Worm (Caenorhabditis elegans) whole organism, young adult: ENCODE results near the gene D1005.2.

ENCODE experiments used
- B0019.2 ChIP-seq: fragments of 200-800 bp; sonication (Bioruptor generic); conservative IDR thresholded peaks from 2 replicates; pipeline ENCODE4 v1.3.6; 2022; ENCODE audit warnings: missing genetic modification reagents, missing genetic modification characterization, missing compliant biosample characterization
- B0035.1 ChIP-seq: sonication (generic microtip); optimal IDR thresholded peaks from 2 replicates; lab custom pipeline; 2016; ENCODE audit warnings: missing genetic modification characterization, mild to moderate bottlenecking, missing compliant biosample characterization, missing genotype, missing genetic modification reagents
- C06A6.2 ChIP-seq: fragments of 200-800 bp; sonication (Bioruptor generic); conservative IDR thresholded peaks from 2 replicates; pipeline ENCODE4 v1.3.6; 2022; ENCODE audit warnings: missing genetic modification characterization, missing compliant biosample characterization
- F33H1.4 ChIP-seq: fragments of 200-800 bp; sonication (Bioruptor generic); IDR thresholded peaks from 2 replicates; pipeline ENCODE4 v1.3.6; 2022; ENCODE audit warnings: missing genetic modification reagents, missing genetic modification characterization, missing compliant biosample characterization
- F55B11.4 ChIP-seq: sonication (generic microtip); optimal IDR thresholded peaks from 2 replicates; lab custom pipeline; 2016; ENCODE audit warnings: missing compliant biosample characterization, missing genetic modification characterization, borderline replicate concordance; ENCODE audit not compliant: insufficient read depth
- K11D2.4 ChIP-seq: fragments of 200-800 bp; sonication (Bioruptor generic); IDR thresholded peaks from 2 replicates; pipeline ENCODE4 v1.3.6; 2022; ENCODE audit warnings: missing genetic modification reagents, missing genetic modification characterization, missing compliant biosample characterization
- K12H6.12 ChIP-seq: fragments of 200-800 bp; sonication (Bioruptor generic); optimal IDR thresholded peaks from 2 replicates; lab custom pipeline; 2018; ENCODE audit warnings: mild to moderate bottlenecking, missing genetic modification characterization, missing compliant biosample characterization
- T26A5.8 ChIP-seq: sonication (generic microtip); optimal IDR thresholded peaks from 2 replicates; lab custom pipeline; 2016; ENCODE audit warnings: missing genetic modification characterization, missing compliant biosample characterization
- ZK185.1 ChIP-seq: sonication (generic microtip); optimal IDR thresholded peaks from 2 replicates; lab custom pipeline; 2016; ENCODE audit warnings: mild to moderate bottlenecking, missing genetic modification characterization, missing compliant biosample characterization; ENCODE audit not compliant: poor library complexity, severe bottlenecking
- ama-1 ChIP-seq, 3 experiments: fragments of 150-350 bp in 1 of 3; sonication (generic microtip) in 2 of 3; optimal IDR thresholded peaks; 2 replicates each; lab custom pipeline; 2014 to 2018; ENCODE audit warnings: missing biosample characterization in 2 of 3, missing genetic modification characterization in 2 of 3, missing genetic modification reagents in 2 of 3
- aptf-3 ChIP-seq: fragments of 200-800 bp; sonication (Bioruptor generic); IDR thresholded peaks from 2 replicates; pipeline ENCODE4 v1.3.6; 2022; ENCODE audit warnings: missing genetic modification characterization, missing compliant biosample characterization
- atf-7 ChIP-seq: sonication (generic microtip); optimal IDR thresholded peaks from 2 replicates; lab custom pipeline; 2017; ENCODE audit warnings: mild to moderate bottlenecking, missing genetic modification characterization, missing compliant biosample characterization
- attf-3 ChIP-seq: fragments of 200-800 bp; sonication (Bioruptor generic); conservative IDR thresholded peaks from 2 replicates; pipeline ENCODE4 v1.3.6; 2022; ENCODE audit warnings: missing genetic modification reagents, missing genetic modification characterization, missing compliant biosample characterization
- attf-5 ChIP-seq: fragments of 200-800 bp; sonication (Bioruptor generic); optimal IDR thresholded peaks from 2 replicates; lab custom pipeline; 2018; ENCODE audit warnings: mild to moderate bottlenecking, missing genetic modification characterization, missing compliant biosample characterization
- attf-6 ChIP-seq: fragments of 200-800 bp; sonication (Bioruptor generic); IDR thresholded peaks from 2 replicates; pipeline ENCODE4 v1.3.6; 2022; ENCODE audit warnings: missing genetic modification reagents, missing genetic modification characterization, missing compliant biosample characterization
- bed-1 ChIP-seq: fragments of 200-800 bp; sonication (Bioruptor generic); IDR thresholded peaks from 2 replicates; pipeline ENCODE4 v1.3.6; 2022; ENCODE audit warnings: missing genetic modification reagents, missing genetic modification characterization, missing compliant biosample characterization
- ceh-40 ChIP-seq: fragments of 200-800 bp; sonication (Bioruptor generic); IDR thresholded peaks from 2 replicates; pipeline ENCODE4 v1.3.6; 2022; ENCODE audit warnings: missing genetic modification characterization, missing compliant biosample characterization
- ceh-58 ChIP-seq: fragments of 200-800 bp; sonication (Bioruptor generic); IDR thresholded peaks from 2 replicates; pipeline ENCODE4 v1.3.6; 2022; ENCODE audit warnings: missing genetic modification characterization, missing compliant biosample characterization
- ceh-79 ChIP-seq: sonication (generic microtip); optimal IDR thresholded peaks from 2 replicates; lab custom pipeline; 2017; ENCODE audit warnings: mild to moderate bottlenecking, missing genetic modification characterization, missing compliant biosample characterization
- ceh-91 ChIP-seq: fragments of 200-800 bp; sonication (Bioruptor generic); IDR thresholded peaks from 2 replicates; pipeline ENCODE4 v1.3.6; 2022; ENCODE audit warnings: missing genetic modification reagents, missing genetic modification characterization, missing compliant biosample characterization
- dox-1 ChIP-seq: fragments of 200-800 bp; sonication (Bioruptor generic); IDR thresholded peaks from 2 replicates; pipeline ENCODE4 v1.3.6; 2022; ENCODE audit warnings: missing genetic modification reagents, missing genetic modification characterization, missing compliant biosample characterization
- egl-18 ChIP-seq: fragments of 200-800 bp; sonication (Bioruptor generic); IDR thresholded peaks from 2 replicates; pipeline ENCODE4 v1.3.6; 2022; ENCODE audit warnings: missing genetic modification reagents, missing genetic modification characterization, missing compliant biosample characterization
- hlh-12 ChIP-seq: sonication (generic microtip); optimal IDR thresholded peaks from 2 replicates; lab custom pipeline; 2016; ENCODE audit warnings: missing genetic modification characterization, missing compliant biosample characterization
- hlh-26 ChIP-seq: fragments of 200-800 bp; sonication (Bioruptor generic); conservative IDR thresholded peaks from 2 replicates; pipeline ENCODE4 v1.3.6; 2022; ENCODE audit warnings: missing genetic modification reagents, missing genetic modification characterization, missing compliant biosample characterization
- let-526 ChIP-seq: fragments of 200-800 bp; sonication (Bioruptor generic); IDR thresholded peaks from 2 replicates; pipeline ENCODE4 v1.3.6; 2022; ENCODE audit warnings: missing genetic modification reagents, missing genetic modification characterization, missing compliant biosample characterization
- let-607 ChIP-seq, 2 experiments: fragments of 200-800 bp in 1 of 2; sonication (Bioruptor generic) in 1 of 2; sonication (generic microtip) in 1 of 2; optimal IDR thresholded peaks; 2 replicates each; lab custom pipeline; 2016 to 2018; ENCODE audit warnings: mild to moderate bottlenecking in 2 of 2, missing compliant biosample characterization in 2 of 2, missing genetic modification characterization in 2 of 2, moderate library complexity in 2 of 2, missing genotype in 1 of 2
- lin-26 ChIP-seq: fragments of 200-800 bp; sonication (Bioruptor generic); IDR thresholded peaks from 2 replicates; pipeline ENCODE4 v1.3.6; 2022; ENCODE audit warnings: missing genetic modification reagents, missing genetic modification characterization, missing compliant biosample characterization
- lin-40 ChIP-seq: sonication (generic microtip); optimal IDR thresholded peaks from 2 replicates; lab custom pipeline; 2016; ENCODE audit warnings: missing genetic modification characterization, mild to moderate bottlenecking, missing compliant biosample characterization, missing genotype, missing genetic modification reagents
- mcd-1 ChIP-seq: fragments of 200-800 bp; sonication (Bioruptor generic); IDR thresholded peaks from 2 replicates; pipeline ENCODE4 v1.3.6; 2022; ENCODE audit warnings: missing genetic modification reagents, missing genetic modification characterization, missing compliant biosample characterization
- mes-4 ChIP-seq: sonication (generic microtip); optimal IDR thresholded peaks from 2 replicates; lab custom pipeline; 2016; ENCODE audit warnings: missing genotype, missing genetic modification characterization, missing compliant biosample characterization
- nfya-1 ChIP-seq: sonication (generic microtip); optimal IDR thresholded peaks from 2 replicates; lab custom pipeline; 2017; ENCODE audit warnings: antibody characterized with exemption, missing compliant biosample characterization, missing genetic modification characterization, borderline replicate concordance; ENCODE audit not compliant: insufficient read depth
- nfya-2 ChIP-seq: fragments of 200-800 bp; sonication (Bioruptor generic); IDR thresholded peaks from 2 replicates; pipeline ENCODE4 v1.3.6; 2022; ENCODE audit warnings: missing genetic modification reagents, missing genetic modification characterization, missing compliant biosample characterization
- nhr-120 ChIP-seq: fragments of 200-800 bp; sonication (Bioruptor generic); IDR thresholded peaks from 2 replicates; pipeline ENCODE4 v1.3.6; 2022; ENCODE audit warnings: missing genetic modification characterization, missing compliant biosample characterization
- nhr-179 ChIP-seq: sonication (generic microtip); optimal IDR thresholded peaks from 2 replicates; lab custom pipeline; 2016; ENCODE audit warnings: mild to moderate bottlenecking, missing genetic modification characterization, missing compliant biosample characterization
- nhr-80 ChIP-seq: sonication (generic microtip); optimal IDR thresholded peaks from 2 replicates; lab custom pipeline; 2016; ENCODE audit warnings: missing genetic modification characterization, missing compliant biosample characterization
- nhr-90 ChIP-seq: sonication (generic microtip); optimal IDR thresholded peaks from 2 replicates; lab custom pipeline; 2016; ENCODE audit warnings: missing genotype, mild to moderate bottlenecking, missing genetic modification characterization, missing compliant biosample characterization
- pbrm-1 ChIP-seq: fragments of 200-800 bp; sonication (Bioruptor generic); IDR thresholded peaks from 2 replicates; pipeline ENCODE4 v1.3.6; 2022; ENCODE audit warnings: missing genetic modification reagents, missing genetic modification characterization, missing compliant biosample characterization
- repo-1 ChIP-seq: sonication (generic microtip); optimal IDR thresholded peaks from 2 replicates; lab custom pipeline; 2017; ENCODE audit warnings: mild to moderate bottlenecking, missing genetic modification characterization, missing compliant biosample characterization
- rpc-1 ChIP-seq, 2 experiments: fragments of 150-350 bp in 1 of 2; sonication (generic microtip) in 1 of 2; optimal IDR thresholded peaks; 2 replicates each; lab custom pipeline; 2014 to 2018; ENCODE audit warnings: missing biosample characterization in 1 of 2, missing genetic modification characterization in 1 of 2, missing genetic modification reagents in 1 of 2, missing genotype in 1 of 2
- snpc-1.1 ChIP-seq: sonication (generic microtip); optimal IDR thresholded peaks from 2 replicates; lab custom pipeline; 2017; ENCODE audit warnings: missing genetic modification characterization, mild to moderate bottlenecking, missing compliant biosample characterization, antibody characterized with exemption, moderate library complexity, missing genotype, missing genetic modification reagents; ENCODE audit not compliant: insufficient read depth
- snpc-4 ChIP-seq, 5 experiments: fragments of 150-350 bp in 1 of 5; sonication (generic microtip) in 4 of 5; optimal IDR thresholded peaks; 2 replicates each; lab custom pipeline; 2014 to 2018; ENCODE audit warnings: missing genetic modification characterization in 5 of 5, missing biosample characterization in 3 of 5, antibody characterized with exemption in 2 of 5, mild to moderate bottlenecking in 2 of 5, missing compliant biosample characterization in 2 of 5, missing genotype in 2 of 5, moderate library complexity in 2 of 5, missing genetic modification reagents in 1 of 5
- tlf-1 ChIP-seq: fragments of 200-800 bp; sonication (Bioruptor generic); optimal IDR thresholded peaks from 2 replicates; lab custom pipeline; 2018; ENCODE audit warnings: mild to moderate bottlenecking, missing genetic modification characterization, missing compliant biosample characterization
- unc-130 ChIP-seq: sonication (generic microtip); optimal IDR thresholded peaks from 2 replicates; lab custom pipeline; 2016; ENCODE audit warnings: missing genetic modification reagents, missing genetic modification characterization, missing compliant biosample characterization
- zim-3 ChIP-seq: sonication (generic microtip); optimal IDR thresholded peaks from 2 replicates; lab custom pipeline; 2017; ENCODE audit warnings: mild to moderate bottlenecking, missing genetic modification characterization, moderate library complexity, missing compliant biosample characterization
- ztf-18 ChIP-seq: sonication (generic microtip); optimal IDR thresholded peaks from 2 replicates; lab custom pipeline; 2016; ENCODE audit warnings: missing genotype, mild to moderate bottlenecking, missing genetic modification characterization, missing compliant biosample characterization
- ztf-22 ChIP-seq: fragments of 200-800 bp; sonication (Bioruptor generic); optimal IDR thresholded peaks from 2 replicates; lab custom pipeline; 2018; ENCODE audit warnings: mild to moderate bottlenecking, missing genetic modification characterization, moderate library complexity, missing compliant biosample characterization
- ztf-25 ChIP-seq: fragments of 200-800 bp; sonication (Bioruptor generic); IDR thresholded peaks from 2 replicates; pipeline ENCODE4 v1.3.6; 2022; ENCODE audit warnings: missing genetic modification reagents, missing genetic modification characterization, missing compliant biosample characterization

D1005.2 gene

DNA sequence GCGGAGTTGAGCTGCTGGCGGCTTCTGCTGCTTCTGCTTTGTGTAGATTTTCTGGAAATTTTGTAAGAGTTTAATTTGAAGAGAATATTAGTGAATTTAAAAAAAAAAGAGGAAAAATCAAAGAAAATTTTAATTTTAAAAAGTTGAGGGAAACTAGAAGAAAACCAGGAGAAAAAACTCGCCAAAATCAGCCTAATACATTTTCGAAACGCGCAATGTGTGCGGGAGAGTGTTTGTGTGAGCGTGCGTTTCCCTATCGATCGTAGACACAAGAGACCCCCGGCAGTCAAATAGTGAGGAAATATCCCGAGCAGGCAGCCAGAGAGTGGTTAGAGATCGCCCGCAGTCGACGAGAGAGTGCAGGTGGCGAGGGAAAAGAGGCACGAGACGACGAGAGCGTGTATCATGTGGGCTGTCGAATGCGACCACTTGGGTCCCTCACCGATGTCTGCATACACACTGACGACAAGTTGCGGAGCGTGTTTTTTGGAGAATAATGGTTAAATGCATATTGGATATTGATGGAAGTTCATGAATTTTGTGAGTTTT, 12.2 kb upstream of the D1005.2 start, which contains the start of gene zfp-3 (continued):
- TF ChIP-seq F55B11.4 (tag; lab: Kevin White, UChicago) (no peak), hlh-26 (no peak), egl-18 (GFP tag; lab: Robert Waterston, UW) (no peak), dox-1 (GFP tag; lab: Robert Waterston, UW) (peak; percentile 85), ztf-18 (tag; lab: Kevin White, UChicago) (peak; percentile 39), B0035.1 (peak; percentile 65), rpc-1 (optimal IDR thresholded peaks at IDR 0.05; lab: Kevin White, UChicago) (no peak), rpc-1 (tag; optimal IDR thresholded peaks at IDR 0.05; lab: Kevin White, UChicago) (no peak), ceh-40 (GFP tag; lab: Robert Waterston, UW) (no peak), let-607 (tag; optimal IDR thresholded peaks at IDR 0.05; lab: Kevin White, UChicago) (peak in 1 of 2 experiments; percentile 64), snpc-4 (GFP tag; optimal IDR thresholded peaks at IDR 0.05; lab: Kevin White, UChicago) (peak; percentile 55), snpc-4 (tag; optimal IDR thresholded peaks at IDR 0.05; lab: Kevin White, UChicago) (peak; percentile 45 to 78 (median 68)), nhr-120 (no peak), B0019.2 (GFP tag; lab: Robert Waterston, UW) (no peak), ZK185.1 (peak; percentile 87), nfya-2 (no peak), mcd-1 (peak; percentile 84), pbrm-1 (peak; percentile 90), unc-130 (GFP tag; lab: Kevin White, UChicago) (no peak), lin-26 (GFP tag; lab: Robert Waterston, UW) (peak; percentile 59), K11D2.4 (GFP tag; lab: Robert Waterston, UW) (peak; percentile 89), nhr-90 (tag; lab: Kevin White, UChicago) (peak; percentile 44), aptf-3 (GFP tag; lab: Robert Waterston, UW) (no peak), ztf-25 (GFP tag; lab: Robert Waterston, UW) (no peak), attf-6 (GFP tag; lab: Robert Waterston, UW) (no peak), ceh-58 (GFP tag; lab: Robert Waterston, UW) (no peak), ceh-79 (tag; lab: Kevin White, UChicago) (no peak), ceh-91 (GFP tag; lab: Robert Waterston, UW) (no peak), mes-4 (tag; lab: Kevin White, UChicago) (no peak), repo-1 (tag; lab: Kevin White, UChicago) (peak; percentile 70), nhr-179 (tag; lab: Kevin White, UChicago) (no peak), attf-3 (no peak; the same call in 1 of the 2 replicates), lin-40 (tag; lab: Kevin White, UChicago) (peak; percentile 95), snpc-1.1 (no peak), let-526 (GFP tag; lab: Robert Waterston, UW) (peak; percentile 80; the same call in 1 of the 2 replicates), F33H1.4 (peak; percentile 56), attf-5 (GFP tag; lab: Kevin White, UChicago) (peak; percentile 96), zim-3 (no peak), bed-1 (no peak), nhr-80 (peak; percentile 76), tlf-1 (GFP tag; lab: Kevin White, UChicago) (peak; percentile 56), K12H6.12 (tag; lab: Kevin White, UChicago) (peak; percentile 91), T26A5.8 (tag; lab: Kevin White, UChicago) (no peak), hlh-12 (tag; lab: Kevin White, UChicago) (no peak), atf-7 (tag; lab: Kevin White, UChicago) (peak; percentile 92), ztf-22 (GFP tag; lab: Kevin White, UChicago) (peak; percentile 61), C06A6.2 (GFP tag; lab: Robert Waterston, UW) (peak; percentile 91), ama-1 (optimal IDR thresholded peaks at IDR 0.05; lab: Kevin White, UChicago) (no peak), ama-1 (GFP tag; optimal IDR thresholded peaks at IDR 0.05; lab: Kevin White, UChicago) (no peak), nfya-1 (tag; lab: Kevin White, UChicago) (no peak)
